Worm (Caenorhabditis elegans) whole organism, L3 larva: ENCODE results near the gene hda-10.

Experiments
- ama-1 ChIP-seq: fragments of 150-350 bp; optimal IDR thresholded peaks from 2 replicates; lab custom pipeline; 2018
- ceh-28 ChIP-seq: fragments of 150-350 bp; optimal IDR thresholded peaks from 2 replicates; lab custom pipeline; 2014; ENCODE audit warnings: missing biosample characterization, missing genetic modification reagents, missing genetic modification characterization
- egl-27 ChIP-seq: sonication (generic microtip); optimal IDR thresholded peaks from 4 replicates; lab custom pipeline; 2017; ENCODE audit warnings: missing biosample characterization, missing genetic modification reagents, missing genetic modification characterization
- fkh-2 ChIP-seq: fragments of 150-350 bp; optimal IDR thresholded peaks from 2 replicates; lab custom pipeline; 2014; ENCODE audit warnings: missing biosample characterization, missing genetic modification reagents, missing genetic modification characterization
- lin-15B ChIP-seq: fragments of 150-350 bp; optimal IDR thresholded peaks from 2 replicates; lab custom pipeline; 2014; ENCODE audit warnings: missing biosample characterization, missing genetic modification characterization
- nhr-77 ChIP-seq: fragments of 150-350 bp; optimal IDR thresholded peaks from 2 replicates; lab custom pipeline; 2014; ENCODE audit warnings: missing biosample characterization, missing genetic modification characterization
- pha-4 ChIP-seq: fragments of 150-350 bp; optimal IDR thresholded peaks from 2 replicates; lab custom pipeline; 2014; ENCODE audit warnings: missing biosample characterization, missing genetic modification reagents, missing genetic modification characterization
- tbx-2 ChIP-seq: sonication (generic microtip); optimal IDR thresholded peaks from 2 replicates; lab custom pipeline; 2016; ENCODE audit warnings: mild to moderate bottlenecking, missing genetic modification characterization, missing compliant biosample characterization
- zag-1 ChIP-seq: fragments of 150-350 bp; optimal IDR thresholded peaks from 2 replicates; lab custom pipeline; 2014; ENCODE audit warnings: missing biosample characterization, missing genetic modification characterization
- ztf-4 ChIP-seq: fragments of 150-350 bp; optimal IDR thresholded peaks from 2 replicates; lab custom pipeline; 2014; ENCODE audit warnings: missing biosample characterization, missing genetic modification characterization

- no peak for TF ChIP-seq tbx-2
- no peak for TF ChIP-seq zag-1
- no peak for TF ChIP-seq fkh-2
- no peak for TF ChIP-seq ceh-28 (tag; lab: Kevin White, UChicago)
- no peak for TF ChIP-seq lin-15B (tag; lab: Kevin White, UChicago)
- TF ChIP-seq ama-1 (lab: Kevin White, UChicago): no peak
- no peak for TF ChIP-seq ztf-4
- TF ChIP-seq egl-27 (tag; lab: Kevin White, UChicago): no peak
- no peak for TF ChIP-seq nhr-77 (tag; lab: Kevin White, UChicago)
- TF ChIP-seq pha-4 (tag; lab: Kevin White, UChicago): no peak
Observed at ce11 chrII:13879589-13879988, 2.9 kb upstream of the hda-10 start.
